Worm (Caenorhabditis elegans) whole organism, early embryonic: ENCODE results near the gene F13C5.5.

ENCODE experiments used
- B0310.2 ChIP-seq: sonication (generic microtip); optimal IDR thresholded peaks from 2 replicates; lab custom pipeline; 2016; ENCODE audit warnings: mild to moderate bottlenecking, missing genetic modification characterization, missing compliant biosample characterization
- F13C5.2 ChIP-seq: sonication (generic microtip); optimal IDR thresholded peaks from 2 replicates; lab custom pipeline; 2017; ENCODE audit warnings: mild to moderate bottlenecking, missing genetic modification characterization, inconsistent platforms, missing compliant biosample characterization
- aly-1 ChIP-seq: sonication (generic microtip); optimal IDR thresholded peaks from 2 replicates; lab custom pipeline; 2016; ENCODE audit warnings: missing genetic modification characterization, missing compliant biosample characterization
- ama-1 ChIP-seq: fragments of 150-350 bp; optimal IDR thresholded peaks from 2 replicates; lab custom pipeline; 2014
- ceh-13 ChIP-seq: fragments of 200-800 bp; sonication (Bioruptor generic); optimal IDR thresholded peaks from 2 replicates; lab custom pipeline; 2018; ENCODE audit warnings: mild to moderate bottlenecking, missing genetic modification characterization, missing compliant biosample characterization
- ceh-36 ChIP-seq: sonication (generic microtip); optimal IDR thresholded peaks from 2 replicates; lab custom pipeline; 2016; ENCODE audit warnings: missing genetic modification characterization, inconsistent platforms, missing compliant biosample characterization
- ets-7 ChIP-seq: sonication (generic microtip); optimal IDR thresholded peaks from 2 replicates; lab custom pipeline; 2016; ENCODE audit warnings: missing genotype, missing genetic modification characterization, missing compliant biosample characterization
- flt-1 ChIP-seq: fragments of 200-800 bp; sonication (Bioruptor generic); IDR thresholded peaks from 2 replicates; pipeline ENCODE4 v1.3.6; 2022; ENCODE audit warnings: missing genetic modification characterization, missing compliant biosample characterization
- hmbx-1 ChIP-seq: sonication (generic microtip); optimal IDR thresholded peaks from 2 replicates; lab custom pipeline; 2016; ENCODE audit warnings: mild to moderate bottlenecking, missing genetic modification characterization, missing compliant biosample characterization
- hmg-4 ChIP-seq: fragments of 200-800 bp; sonication (Bioruptor generic); optimal IDR thresholded peaks from 2 replicates; lab custom pipeline; 2018; ENCODE audit warnings: mild to moderate bottlenecking, missing genetic modification characterization, missing compliant biosample characterization
- hnd-1 ChIP-seq: sonication (generic microtip); optimal IDR thresholded peaks from 2 replicates; lab custom pipeline; 2016; ENCODE audit warnings: missing genetic modification characterization, missing compliant biosample characterization
- pes-1 ChIP-seq: fragments of 200-800 bp; sonication (Bioruptor generic); IDR thresholded peaks from 2 replicates; pipeline ENCODE4 v1.3.6; 2022; ENCODE audit warnings: missing genetic modification reagents, missing genetic modification characterization, missing compliant biosample characterization
- scrt-1 ChIP-seq: fragments of 200-800 bp; sonication (Bioruptor generic); IDR thresholded peaks from 2 replicates; pipeline ENCODE4 v1.3.6; 2022; ENCODE audit warnings: missing genetic modification characterization, missing compliant biosample characterization
- sea-1 ChIP-seq: fragments of 200-800 bp; sonication (Bioruptor generic); conservative IDR thresholded peaks from 2 replicates; pipeline ENCODE4 v1.3.6; 2022; ENCODE audit warnings: missing genetic modification characterization, missing compliant biosample characterization
- tbx-11 ChIP-seq: fragments of 200-800 bp; sonication (Bioruptor generic); IDR thresholded peaks from 2 replicates; pipeline ENCODE4 v1.3.6; 2022; ENCODE audit warnings: missing genetic modification characterization, missing compliant biosample characterization
- tbx-37 ChIP-seq: fragments of 200-800 bp; sonication (Bioruptor generic); conservative IDR thresholded peaks from 2 replicates; pipeline ENCODE4 v1.3.6; 2022; ENCODE audit warnings: missing genetic modification reagents, missing genetic modification characterization, missing compliant biosample characterization
- tra-4 ChIP-seq: sonication (generic microtip); optimal IDR thresholded peaks from 2 replicates; lab custom pipeline; 2017; ENCODE audit warnings: missing genetic modification characterization, missing compliant biosample characterization

Gene F13C5.5

DNA sequence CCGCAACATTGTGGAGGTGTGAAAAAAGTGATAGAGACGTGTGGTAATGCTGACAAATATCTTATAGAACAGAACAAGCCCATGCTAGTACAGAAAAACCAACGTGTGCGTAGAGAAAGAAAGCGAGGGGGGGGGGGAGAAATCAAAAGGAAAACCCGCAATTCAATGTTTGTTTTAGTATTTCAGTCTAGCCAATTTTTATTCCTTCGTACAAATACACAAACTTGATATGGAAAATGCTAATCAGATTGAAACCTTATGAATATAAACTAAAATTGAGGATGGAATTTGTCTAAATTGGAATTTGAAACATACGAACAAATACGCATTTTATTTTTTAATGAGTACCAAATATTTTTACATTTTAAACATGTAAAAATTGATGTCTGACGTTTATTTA lies 20.5 kb downstream of the F13C5.5 start, which contains the start of gene mrp-1:
Gene mrp-1 (minus strand): TSS at position 101 of the 400 bp plus-strand sequence.
- TF ChIP-seq ceh-36 (tag; lab: Kevin White, UChicago) (no peak), ceh-13 (no peak), aly-1 (tag; lab: Kevin White, UChicago) (no peak), tbx-37 (GFP tag; lab: Robert Waterston, UW) (no peak), ama-1 (lab: Kevin White, UChicago) (no peak), sea-1 (no peak), hmg-4 (no peak), hnd-1 (tag; lab: Kevin White, UChicago) (no peak), B0310.2 (tag; lab: Kevin White, UChicago) (no peak), F13C5.2 (tag; lab: Kevin White, UChicago) (no peak), tbx-11 (no peak), ets-7 (tag; lab: Kevin White, UChicago) (no peak), pes-1 (GFP tag; lab: Robert Waterston, UW) (no peak), flt-1 (GFP tag; lab: Robert Waterston, UW) (no peak), scrt-1 (GFP tag; lab: Robert Waterston, UW) (no peak), tra-4 (tag; lab: Kevin White, UChicago) (no peak), hmbx-1 (no peak)

DNA sequence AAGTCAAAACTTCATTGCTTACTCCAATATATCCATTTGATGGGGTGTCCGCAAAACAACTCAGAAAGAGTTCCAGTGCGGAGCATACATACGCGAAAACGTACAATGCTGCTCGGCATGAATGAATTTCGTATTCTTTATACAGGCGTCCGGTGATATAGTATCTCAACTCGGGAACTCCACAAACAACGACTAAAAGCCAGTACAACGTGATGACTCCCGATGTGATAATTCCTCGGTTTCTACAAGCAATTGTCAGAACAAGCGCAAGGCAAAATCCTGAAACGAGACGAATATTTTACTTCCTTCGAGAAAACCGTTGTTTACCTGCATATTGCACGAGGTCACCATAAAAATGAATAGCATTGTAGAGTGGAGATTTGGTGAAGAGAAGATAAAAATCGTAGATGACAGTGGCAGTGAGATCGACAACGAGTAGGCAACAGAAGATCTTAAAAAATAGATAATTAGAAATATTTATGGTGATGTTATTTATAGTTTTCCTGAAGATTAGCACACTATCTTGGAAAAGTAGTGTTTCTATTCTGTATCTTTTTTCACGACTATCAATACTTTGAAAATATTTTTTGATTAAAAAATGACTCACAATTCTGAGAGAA lies 22.6 kb downstream of the F13C5.5 start:
- TF ChIP-seq F13C5.2 (tag; lab: Kevin White, UChicago) (no peak), scrt-1 (GFP tag; lab: Robert Waterston, UW) (no peak), flt-1 (GFP tag; lab: Robert Waterston, UW) (no peak), B0310.2 (tag; lab: Kevin White, UChicago) (no peak), tbx-37 (GFP tag; lab: Robert Waterston, UW) (no peak), hmbx-1 (no peak), pes-1 (GFP tag; lab: Robert Waterston, UW) (no peak), ets-7 (tag; lab: Kevin White, UChicago) (no peak), aly-1 (tag; lab: Kevin White, UChicago) (no peak), ceh-36 (tag; lab: Kevin White, UChicago) (no peak), tbx-11 (no peak), sea-1 (no peak), hnd-1 (tag; lab: Kevin White, UChicago) (no peak), hmg-4 (no peak), ceh-13 (no peak), ama-1 (lab: Kevin White, UChicago) (no peak)

DNA sequence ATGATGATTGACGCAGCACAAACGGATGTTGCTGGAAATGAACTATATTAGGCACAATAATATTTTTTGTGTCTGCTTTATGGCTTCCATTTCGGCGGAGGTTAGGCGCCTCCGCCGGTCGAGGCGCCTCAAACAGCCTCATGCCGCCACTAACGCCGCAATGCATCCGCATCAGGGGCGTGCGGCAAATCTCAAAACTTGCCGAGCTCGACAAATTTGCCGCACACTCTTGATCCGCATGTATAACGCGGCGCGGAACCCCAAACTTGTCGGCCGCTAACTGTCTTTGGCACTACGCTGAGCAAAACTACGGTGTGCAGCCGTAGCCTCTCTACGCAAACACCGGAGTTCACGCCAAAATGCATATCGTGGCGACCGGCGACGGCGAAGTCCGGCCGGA lies 26.5 kb downstream of the F13C5.5 start:
- TF ChIP-seq tbx-11 = no peak
- TF ChIP-seq scrt-1 (GFP tag; lab: Robert Waterston, UW) = 0 out of 2 replicates have a peak, but pooled peaks have one; percentile 18

DNA sequence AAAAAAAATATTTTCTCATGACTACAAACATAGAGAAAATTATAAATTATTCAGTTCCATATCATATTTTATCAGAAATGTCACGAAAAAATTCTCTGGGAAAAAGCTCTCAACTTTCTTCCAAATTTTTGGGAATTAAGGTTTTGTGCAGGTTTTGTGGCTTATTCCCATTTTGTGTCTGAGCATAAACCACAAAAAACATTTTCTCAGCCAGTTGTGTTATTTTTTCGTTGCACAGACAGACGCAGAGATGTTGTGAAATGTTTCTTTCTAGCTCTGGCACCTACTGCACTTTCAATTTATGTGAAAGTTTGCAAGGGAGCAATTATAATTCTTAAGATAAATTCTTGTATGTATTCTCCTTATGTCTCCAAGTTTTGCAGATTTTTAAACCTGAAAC lies 33.2 kb downstream of the F13C5.5 start:
- no peak for TF ChIP-seq hnd-1 (tag; lab: Kevin White, UChicago)
- no peak for TF ChIP-seq ama-1 (lab: Kevin White, UChicago)
- no peak for TF ChIP-seq B0310.2 (tag; lab: Kevin White, UChicago)
- no peak for TF ChIP-seq ets-7 (tag; lab: Kevin White, UChicago)
- TF ChIP-seq tra-4 (tag; lab: Kevin White, UChicago) = no peak
- no peak for TF ChIP-seq ceh-36 (tag; lab: Kevin White, UChicago)
- no peak for TF ChIP-seq F13C5.2 (tag; lab: Kevin White, UChicago)
- TF ChIP-seq sea-1 = no peak
- no peak for TF ChIP-seq hmbx-1
- TF ChIP-seq ceh-13 = no peak
- TF ChIP-seq aly-1 (tag; lab: Kevin White, UChicago) = no peak
- TF ChIP-seq hmg-4 = no peak

DNA sequence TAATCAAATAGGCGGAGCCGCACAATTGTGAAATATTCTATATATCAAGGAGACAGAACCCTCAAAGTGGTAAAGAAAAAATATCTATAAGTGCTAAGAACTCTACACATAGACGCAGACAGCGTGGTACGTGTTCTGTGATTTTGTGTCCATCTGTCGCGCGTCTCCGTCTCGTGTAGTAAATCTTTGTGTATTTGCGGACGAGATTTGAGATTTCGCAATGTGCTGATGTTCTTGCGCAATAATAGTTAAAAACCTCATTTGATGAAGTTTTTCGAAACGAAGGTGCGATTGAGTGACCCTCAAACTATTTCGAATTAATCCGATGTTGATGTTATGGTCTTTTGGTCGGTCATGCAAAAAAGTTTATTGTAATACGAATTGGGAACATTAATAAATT lies 35.0 kb downstream of the F13C5.5 start:
- TF ChIP-seq ets-7 (tag; lab: Kevin White, UChicago) = no peak
- TF ChIP-seq F13C5.2 (tag; lab: Kevin White, UChicago) = peak; percentile 50

DNA sequence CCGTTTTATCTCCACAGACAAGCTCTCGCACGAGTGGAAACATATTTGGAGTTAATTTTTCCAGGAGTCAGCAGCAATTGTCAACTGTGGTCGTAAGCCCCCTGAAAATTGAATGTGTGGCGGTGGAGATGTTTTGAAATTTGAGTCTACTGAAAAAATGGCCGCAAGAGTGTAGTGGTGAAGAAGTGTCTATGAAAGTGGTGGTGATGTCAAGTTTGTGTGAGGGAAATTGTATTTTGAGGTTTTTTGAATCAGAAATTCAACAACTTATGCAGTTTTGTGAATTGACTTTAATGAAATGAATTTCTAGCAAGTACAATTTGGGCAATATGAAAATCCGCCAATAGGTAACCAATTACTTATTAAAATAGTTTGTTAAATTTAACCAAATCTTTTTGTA lies 35.7 kb downstream of the F13C5.5 start, which contains the start of gene mrp-2:
Gene mrp-2 (minus strand): TSS at position 101 of the 400 bp plus-strand sequence.
- TF ChIP-seq tbx-37 (GFP tag; lab: Robert Waterston, UW) = no peak
- TF ChIP-seq hmg-4 = no peak
- no peak for TF ChIP-seq pes-1 (GFP tag; lab: Robert Waterston, UW)
- TF ChIP-seq F13C5.2 (tag; lab: Kevin White, UChicago) = no peak
- no peak for TF ChIP-seq hnd-1 (tag; lab: Kevin White, UChicago)
- no peak for TF ChIP-seq ama-1 (lab: Kevin White, UChicago)
- no peak for TF ChIP-seq scrt-1 (GFP tag; lab: Robert Waterston, UW)
- no peak for TF ChIP-seq sea-1
- TF ChIP-seq hmbx-1 = no peak

DNA sequence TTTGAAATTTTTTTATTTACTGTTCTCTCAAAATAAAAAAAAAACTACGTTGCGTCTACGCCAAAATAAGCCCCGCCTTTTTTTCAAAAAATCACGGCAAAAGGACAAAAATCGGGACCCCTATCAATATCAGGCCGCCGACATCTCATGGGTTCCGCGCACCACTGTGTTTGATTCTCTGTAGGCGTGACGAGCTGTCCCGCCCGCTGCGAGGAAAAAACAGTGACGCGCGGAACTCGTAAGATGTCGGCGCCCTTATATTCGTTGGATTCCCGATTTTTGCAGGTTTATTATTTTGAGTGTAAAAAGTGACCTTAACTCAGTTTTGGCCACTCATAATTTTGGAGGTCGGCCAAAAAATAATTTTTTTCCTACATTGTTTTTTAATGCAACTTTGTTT lies 36.9 kb downstream of the F13C5.5 start:
- no peak for TF ChIP-seq sea-1

DNA sequence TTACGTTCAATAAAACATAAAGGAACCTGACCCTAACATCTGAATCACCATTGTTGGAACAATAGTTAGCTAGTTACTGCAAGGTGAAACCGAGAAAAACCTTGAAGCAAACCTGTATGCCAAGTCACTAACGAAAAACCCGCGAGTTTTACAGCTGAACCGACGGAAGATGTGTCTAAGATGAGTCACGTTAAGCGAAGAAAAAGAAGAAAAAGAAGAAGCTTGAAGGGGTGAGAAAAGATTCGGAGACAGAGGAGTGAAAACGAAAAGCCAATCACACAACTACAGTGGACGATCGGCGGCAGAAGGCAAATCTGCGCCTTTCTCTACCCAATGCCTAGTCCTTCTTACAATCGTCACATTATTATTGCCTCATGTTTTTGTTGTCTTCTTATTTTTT lies 50.4 kb downstream of the F13C5.5 start, which contains the start of gene nas-38:
Gene nas-38 (plus strand): TSS at position 301 of the 400 bp plus-strand sequence.
- TF ChIP-seq sea-1 (no peak), ama-1 (lab: Kevin White, UChicago) (no peak), scrt-1 (GFP tag; lab: Robert Waterston, UW) (no peak), tbx-11 (no peak)
